Fruit fly (Drosophila melanogaster): Measurements from ENCODE around the gene CG13309.

- TF ChIP-seq CG33017 (tag; optimal IDR thresholded peaks at IDR 0.05), result no peak
- no peak for TF ChIP-seq toe (GFP tag; optimal IDR thresholded peaks at IDR 0.05)
- no peak for TF ChIP-seq CG7045 (GFP tag; optimal IDR thresholded peaks at IDR 0.05)
- no peak for TF ChIP-seq cic (GFP tag; optimal IDR thresholded peaks at IDR 0.05)
- no peak for TF ChIP-seq CG7101 (tag; optimal IDR thresholded peaks at IDR 0.05)
- TF ChIP-seq CG14711 (tag; optimal IDR thresholded peaks at IDR 0.05), result no peak
- no peak for TF ChIP-seq Mnt (GFP tag; optimal IDR thresholded peaks at IDR 0.05)
- TF ChIP-seq pad (GFP tag; optimal IDR thresholded peaks at IDR 0.05), result no peak
Observed at dm6 chr3L:8853382-8853781, 43.2 kb downstream of the CG13309 start.

All from whole organism, adult.